Fruit fly (Drosophila melanogaster) whole organism, embryonic: ENCODE results near the gene CG31139.

ENCODE experiments used
- Blimp-1 ChIP-seq: fragments of 200-800 bp; sonication (Bioruptor generic); optimal IDR thresholded peaks from 3 replicates; lab custom pipeline; 2018; ENCODE audit warnings: missing biosample characterization, missing genetic modification characterization, mild to moderate bottlenecking, moderate library complexity, missing genetic modification reagents
- CG10147 ChIP-seq: fragments of 200-800 bp; sonication (Bioruptor generic); optimal IDR thresholded peaks from 2 replicates; lab custom pipeline; 2019; ENCODE audit warnings: missing biosample characterization, mild to moderate bottlenecking, missing genetic modification characterization, moderate library complexity
- CG10274 ChIP-seq: fragments of 200-800 bp; sonication (Bioruptor generic); optimal IDR thresholded peaks from 3 replicates; lab custom pipeline; 2017; ENCODE audit warnings: missing biosample characterization, mild to moderate bottlenecking, missing genetic modification characterization
- CG11085 ChIP-seq: fragments of 200-800 bp; sonication (Bioruptor generic); IDR thresholded peaks from 2 replicates; pipeline ENCODE4 v1.3.6; 2022; ENCODE audit warnings: missing biosample characterization, missing genetic modification characterization
- CG11504 ChIP-seq: fragments of 200-800 bp; sonication (Bioruptor generic); optimal IDR thresholded peaks from 3 replicates; lab custom pipeline; 2019; ENCODE audit warnings: missing biosample characterization, mild to moderate bottlenecking, missing genetic modification characterization, moderate library complexity
- CG12155 ChIP-seq: fragments of 200-800 bp; sonication (Bioruptor generic); optimal IDR thresholded peaks from 3 replicates; lab custom pipeline; 2016; ENCODE audit warnings: missing biosample characterization, missing genetic modification characterization
- CG12299 ChIP-seq: fragments of 200-800 bp; sonication (Bioruptor generic); optimal IDR thresholded peaks from 2 replicates; lab custom pipeline; 2018; ENCODE audit warnings: missing biosample characterization, mild to moderate bottlenecking, missing genetic modification characterization
- CG13287 ChIP-seq: fragments of 200-800 bp; sonication (Bioruptor generic); IDR thresholded peaks from 2 replicates; pipeline ENCODE4 v1.3.6; 2022; ENCODE audit warnings: missing biosample characterization, missing genetic modification characterization; ENCODE audit not compliant: partially characterized antibody
- CG13624 ChIP-seq: fragments of 200-800 bp; sonication (Bioruptor generic); optimal IDR thresholded peaks from 2 replicates; lab custom pipeline; 2016; ENCODE audit warnings: missing biosample characterization, missing genetic modification characterization
- CG15011 ChIP-seq: fragments of 200-800 bp; sonication (Bioruptor generic); optimal IDR thresholded peaks from 3 replicates; lab custom pipeline; 2018; ENCODE audit warnings: missing biosample characterization, mild to moderate bottlenecking, missing genetic modification characterization
- CG16779 ChIP-seq: fragments of 200-800 bp; sonication (Bioruptor generic); IDR thresholded peaks from 2 replicates; pipeline ENCODE4 v1.3.6; 2022; ENCODE audit warnings: missing biosample characterization, missing genetic modification characterization
- CG16863 ChIP-seq: fragments of 200-800 bp; sonication (Bioruptor generic); optimal IDR thresholded peaks from 3 replicates; lab custom pipeline; 2016; ENCODE audit warnings: missing biosample characterization, missing genetic modification characterization
- CG18476 ChIP-seq: fragments of 200-800 bp; sonication (Bioruptor generic); optimal IDR thresholded peaks from 2 replicates; lab custom pipeline; 2016; ENCODE audit warnings: missing biosample characterization, mild to moderate bottlenecking, missing genetic modification characterization
- CG31224 ChIP-seq: fragments of 200-800 bp; sonication (Bioruptor generic); IDR thresholded peaks from 2 replicates; pipeline ENCODE4 v1.3.6; 2022; ENCODE audit warnings: missing biosample characterization, missing genetic modification characterization
- CG31388 ChIP-seq: fragments of 200-800 bp; sonication (Bioruptor generic); optimal IDR thresholded peaks from 2 replicates; lab custom pipeline; 2016; ENCODE audit warnings: missing biosample characterization, missing genetic modification characterization
- CG32772 ChIP-seq: fragments of 200-800 bp; sonication (Bioruptor generic); IDR thresholded peaks from 2 replicates; pipeline ENCODE4 v1.3.6; 2022; ENCODE audit warnings: missing biosample characterization, missing genetic modification characterization
- CG4617 ChIP-seq: fragments of 200-800 bp; sonication (Bioruptor generic); optimal IDR thresholded peaks from 3 replicates; lab custom pipeline; 2016; ENCODE audit warnings: missing biosample characterization, missing genetic modification characterization, borderline replicate concordance
- CG6689 ChIP-seq: fragments of 200-800 bp; sonication (Bioruptor generic); IDR thresholded peaks from 2 replicates; pipeline ENCODE4 v1.3.6; 2022; ENCODE audit warnings: missing biosample characterization, missing genetic modification characterization
- CG6765 ChIP-seq: fragments of 200-800 bp; sonication (Bioruptor generic); optimal IDR thresholded peaks from 3 replicates; lab custom pipeline; 2017; ENCODE audit warnings: missing biosample characterization, mild to moderate bottlenecking, missing genetic modification characterization
- CG7556 ChIP-seq: fragments of 200-800 bp; sonication (Bioruptor generic); optimal IDR thresholded peaks from 2 replicates; lab custom pipeline; 2017; ENCODE audit warnings: missing biosample characterization, mild to moderate bottlenecking, missing genetic modification characterization
- CG8944 ChIP-seq: fragments of 200-800 bp; sonication (Bioruptor generic); optimal IDR thresholded peaks from 3 replicates; lab custom pipeline; 2016; ENCODE audit warnings: missing biosample characterization, missing genetic modification characterization
- CG9437 ChIP-seq: fragments of 200-800 bp; sonication (Bioruptor generic); optimal IDR thresholded peaks from 2 replicates; lab custom pipeline; 2018; ENCODE audit warnings: missing biosample characterization, mild to moderate bottlenecking, missing genetic modification characterization
- CG9609 ChIP-seq: fragments of 200-800 bp; sonication (Bioruptor generic); optimal IDR thresholded peaks from 3 replicates; lab custom pipeline; 2016; ENCODE audit warnings: missing biosample characterization, missing genetic modification characterization
- Dfd ChIP-seq, 2 experiments: fragments of >200 bp; optimal IDR thresholded peaks; 2 replicates each; lab custom pipeline; 2017; ENCODE audit warnings: missing biosample characterization in 2 of 2, missing genetic modification characterization in 2 of 2
- Dip3 ChIP-seq: fragments of 200-800 bp; sonication (Bioruptor generic); optimal IDR thresholded peaks from 3 replicates; lab custom pipeline; 2016; ENCODE audit warnings: missing biosample characterization, missing genetic modification characterization
- Doc2 ChIP-seq: fragments of 200-800 bp; sonication (Bioruptor generic); IDR thresholded peaks from 2 replicates; pipeline ENCODE4 v1.3.6; 2022; ENCODE audit warnings: missing biosample characterization, missing genetic modification characterization
- Drgx ChIP-seq: fragments of 200-800 bp; sonication (Bioruptor generic); IDR thresholded peaks from 2 replicates; pipeline ENCODE4 v1.3.6; 2022; ENCODE audit warnings: missing biosample characterization, missing genetic modification characterization
- Fer2 ChIP-seq: fragments of 200-800 bp; sonication (Bioruptor generic); optimal IDR thresholded peaks from 2 replicates; lab custom pipeline; 2018; ENCODE audit warnings: missing biosample characterization, mild to moderate bottlenecking, missing genetic modification characterization, moderate library complexity
- H15 ChIP-seq: fragments of 200-800 bp; sonication (Bioruptor generic); IDR thresholded peaks from 3 replicates; pipeline ENCODE4 v1.3.6; 2022; ENCODE audit warnings: missing biosample characterization, missing genetic modification characterization
- H2.0 ChIP-seq: fragments of 200-800 bp; sonication (Bioruptor generic); IDR thresholded peaks from 2 replicates; pipeline ENCODE4 v1.3.6; 2022; ENCODE audit warnings: missing biosample characterization, missing genetic modification characterization
- MESR4 ChIP-seq: fragments of 200-800 bp; sonication (Bioruptor generic); optimal IDR thresholded peaks from 2 replicates; lab custom pipeline; 2018; ENCODE audit warnings: missing biosample characterization, mild to moderate bottlenecking, missing genetic modification characterization, moderate library complexity
- NC2β ChIP-seq: fragments of 200-800 bp; sonication (Bioruptor generic); optimal IDR thresholded peaks from 2 replicates; lab custom pipeline; 2016; ENCODE audit warnings: missing biosample characterization, missing genetic modification characterization
- Pdp1 ChIP-seq, 2 experiments: fragments of 200-800 bp; sonication (Bioruptor generic); optimal IDR thresholded peaks; 3 replicates each; lab custom pipeline; 2016; ENCODE audit warnings: missing biosample characterization in 2 of 2, missing genetic modification characterization in 2 of 2, mild to moderate bottlenecking in 1 of 2, moderate library complexity in 1 of 2
- Ptx1 ChIP-seq: fragments of 200-800 bp; sonication (Bioruptor generic); IDR thresholded peaks from 2 replicates; pipeline ENCODE4 v1.3.6; 2022; ENCODE audit warnings: missing biosample characterization, missing genetic modification characterization
- Side ChIP-seq: fragments of 200-800 bp; sonication (Bioruptor generic); optimal IDR thresholded peaks from 2 replicates; lab custom pipeline; 2016; ENCODE audit warnings: missing biosample characterization, missing genetic modification characterization
- Sin3A ChIP-seq: fragments of >200 bp; optimal IDR thresholded peaks from 2 replicates; lab custom pipeline; 2018
- Six4 ChIP-seq: fragments of 200-800 bp; sonication (Bioruptor generic); optimal IDR thresholded peaks from 2 replicates; lab custom pipeline; 2016; ENCODE audit warnings: missing biosample characterization, missing genetic modification characterization
- Sox100B ChIP-seq: fragments of 200-800 bp; sonication (Bioruptor generic); optimal IDR thresholded peaks from 3 replicates; lab custom pipeline; 2018; ENCODE audit warnings: missing biosample characterization, mild to moderate bottlenecking, missing genetic modification characterization
- Stat92E ChIP-seq, 3 experiments: fragments of >200 bp in 2 of 3; fragments of 200-800 bp in 1 of 3; sonication (Bioruptor generic) in 1 of 3; optimal IDR thresholded peaks; 2 replicates each; lab custom pipeline; 2017 to 2019; ENCODE audit warnings: missing biosample characterization in 3 of 3, missing genetic modification characterization in 3 of 3, mild to moderate bottlenecking in 1 of 3, moderate library complexity in 1 of 3
- YL-1 ChIP-seq: fragments of 200-800 bp; sonication (Bioruptor generic); optimal IDR thresholded peaks from 3 replicates; lab custom pipeline; 2017; ENCODE audit warnings: missing biosample characterization, mild to moderate bottlenecking, missing genetic modification characterization
- az2 ChIP-seq: fragments of 200-800 bp; sonication (Bioruptor generic); optimal IDR thresholded peaks from 3 replicates; lab custom pipeline; 2016; ENCODE audit warnings: missing biosample characterization, missing genetic modification characterization
- caup ChIP-seq: fragments of 200-800 bp; sonication (Bioruptor generic); optimal IDR thresholded peaks from 3 replicates; lab custom pipeline; 2017; ENCODE audit warnings: missing biosample characterization, mild to moderate bottlenecking, missing genetic modification characterization, moderate library complexity; ENCODE audit not compliant: severe bottlenecking
- esg ChIP-seq: fragments of 200-800 bp; sonication (Bioruptor generic); conservative IDR thresholded peaks from 2 replicates; pipeline ENCODE4 v1.3.6; 2022; ENCODE audit warnings: missing biosample characterization, missing genetic modification characterization
- eyg ChIP-seq: fragments of 200-800 bp; sonication (Bioruptor generic); optimal IDR thresholded peaks from 3 replicates; lab custom pipeline; 2016; ENCODE audit warnings: missing biosample characterization, missing genetic modification characterization
- luna ChIP-seq: fragments of 200-800 bp; sonication (Bioruptor generic); optimal IDR thresholded peaks from 2 replicates; lab custom pipeline; 2016; ENCODE audit warnings: missing biosample characterization, missing genetic modification characterization
- mam ChIP-seq: fragments of 200-800 bp; sonication (Bioruptor generic); optimal IDR thresholded peaks from 3 replicates; lab custom pipeline; 2016; ENCODE audit warnings: missing biosample characterization, missing genetic modification characterization
- pho ChIP-seq: fragments of 200-800 bp; sonication (Bioruptor generic); optimal IDR thresholded peaks from 2 replicates; lab custom pipeline; 2016; ENCODE audit warnings: missing biosample characterization, missing genetic modification characterization
- sim ChIP-seq: fragments of 200-800 bp; sonication (Bioruptor generic); IDR thresholded peaks from 2 replicates; pipeline ENCODE4 v1.3.6; 2022; ENCODE audit warnings: missing biosample characterization, missing genetic modification characterization
- sr ChIP-seq: fragments of 200-800 bp; sonication (Bioruptor generic); IDR thresholded peaks from 3 replicates; pipeline ENCODE4 v1.3.6; 2022; ENCODE audit warnings: missing biosample characterization, missing genetic modification characterization
- stwl ChIP-seq: fragments of 200-800 bp; sonication (Bioruptor generic); optimal IDR thresholded peaks from 3 replicates; lab custom pipeline; 2018; ENCODE audit warnings: missing biosample characterization, mild to moderate bottlenecking, missing genetic modification characterization, moderate library complexity
- trem ChIP-seq: fragments of 200-800 bp; optimal IDR thresholded peaks from 3 replicates; lab custom pipeline; 2019; ENCODE audit warnings: missing biosample characterization, mild to moderate bottlenecking, missing genetic modification characterization, moderate library complexity
- zfh2 ChIP-seq: fragments of 200-800 bp; sonication (Bioruptor generic); optimal IDR thresholded peaks from 2 replicates; lab custom pipeline; 2016; ENCODE audit warnings: missing biosample characterization, missing genetic modification characterization

The CG31139 gene

DNA sequence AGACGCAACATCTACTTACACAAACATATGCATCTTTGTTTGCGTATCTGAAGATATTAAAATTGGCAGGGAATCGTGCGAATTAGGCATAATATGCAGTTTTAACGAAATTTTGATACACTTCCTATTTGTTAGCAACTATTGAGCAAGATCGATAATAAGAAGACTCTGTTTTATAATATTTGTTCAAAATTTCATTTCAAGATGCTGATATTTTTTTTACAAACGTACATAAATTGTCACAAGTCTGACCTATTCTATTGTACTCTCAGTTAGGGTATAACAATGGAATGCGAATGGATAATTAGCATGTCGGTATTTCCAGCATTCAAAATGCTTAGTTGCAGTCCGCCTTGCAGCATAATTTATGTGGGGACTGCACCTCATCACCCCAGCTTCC lies 21.0 kb downstream of the CG31139 start (continued):
- TF ChIP-seq CG10147 (no peak), Sox100B (GFP tag; lab: Kevin White, UChicago) (no peak), CG4617 (GFP tag; lab: Kevin White, UChicago) (no peak), CG11504 (no peak), CG15011 (GFP tag; lab: Kevin White, UChicago) (no peak), Six4 (GFP tag; lab: Kevin White, UChicago) (no peak), CG18476 (GFP tag; lab: Kevin White, UChicago) (no peak), Fer2 (no peak), Drgx (GFP tag; lab: Robert Waterston, UW) (peak; percentile 74), CG6765 (GFP tag; lab: Kevin White, UChicago) (no peak), CG12155 (GFP tag; lab: Kevin White, UChicago) (no peak), CG32772 (GFP tag; lab: Robert Waterston, UW) (0 out of 2 replicates have a peak, but pooled peaks have one; percentile 7), CG9609 (GFP tag; lab: Kevin White, UChicago) (no peak), eyg (GFP tag; lab: Kevin White, UChicago) (no peak), mam (GFP tag; lab: Kevin White, UChicago) (peak; percentile 7), stwl (tag; lab: Kevin White, UChicago) (no peak), CG31388 (GFP tag; lab: Kevin White, UChicago) (no peak), CG13287 (GFP tag; lab: Robert Waterston, UW) (no peak), CG9437 (GFP tag; lab: Kevin White, UChicago) (no peak), CG10274 (GFP tag; lab: Kevin White, UChicago) (no peak), Ptx1 (GFP tag; lab: Robert Waterston, UW) (peak; percentile 73), CG16863 (GFP tag; lab: Kevin White, UChicago) (no peak), az2 (GFP tag; lab: Kevin White, UChicago) (no peak), CG8944 (no peak), H15 (GFP tag; lab: Robert Waterston, UW) (no peak), esg (GFP tag; lab: Robert Waterston, UW) (no peak), NC2β (GFP tag; lab: Kevin White, UChicago) (no peak), CG16779 (GFP tag; lab: Robert Waterston, UW) (no peak), CG6689 (GFP tag; lab: Robert Waterston, UW) (peak; percentile 17; the same call in 1 of the 2 replicates), zfh2 (GFP tag; lab: Kevin White, UChicago) (no peak), Dip3 (GFP tag; lab: Kevin White, UChicago) (no peak), CG12299 (no peak), Sin3A (no peak), trem (tag; lab: Kevin White, UChicago) (no peak), caup (no peak), Dfd (GFP tag; optimal IDR thresholded peaks at IDR 0.05; lab: Kevin White, UChicago) (no peak), Blimp-1 (GFP tag; lab: Kevin White, UChicago) (no peak), luna (GFP tag; lab: Kevin White, UChicago) (no peak), YL-1 (GFP tag; lab: Kevin White, UChicago) (no peak), Doc2 (no peak), MESR4 (GFP tag; lab: Kevin White, UChicago) (no peak), Stat92E (GFP tag; optimal IDR thresholded peaks at IDR 0.05; lab: Kevin White, UChicago) (no peak), Side (GFP tag; lab: Kevin White, UChicago) (no peak), Pdp1 (GFP tag; optimal IDR thresholded peaks at IDR 0.05; lab: Kevin White, UChicago) (peak in 1 of 2 experiments; percentile 9), sim (GFP tag; lab: Robert Waterston, UW) (no peak), CG13624 (GFP tag; lab: Kevin White, UChicago) (peak; percentile 2), CG11085 (GFP tag; lab: Robert Waterston, UW) (no peak), CG7556 (GFP tag; lab: Kevin White, UChicago) (no peak), H2.0 (GFP tag; lab: Robert Waterston, UW) (no peak), pho (GFP tag; lab: Kevin White, UChicago) (no peak), CG31224 (GFP tag; lab: Robert Waterston, UW) (0 out of 2 replicates have a peak, but pooled peaks have one; percentile 12), sr (GFP tag; lab: Robert Waterston, UW) (no peak)
